Worm (Caenorhabditis elegans): ENCODE results near the gene wago-5.

Gene wago-5

DNA sequence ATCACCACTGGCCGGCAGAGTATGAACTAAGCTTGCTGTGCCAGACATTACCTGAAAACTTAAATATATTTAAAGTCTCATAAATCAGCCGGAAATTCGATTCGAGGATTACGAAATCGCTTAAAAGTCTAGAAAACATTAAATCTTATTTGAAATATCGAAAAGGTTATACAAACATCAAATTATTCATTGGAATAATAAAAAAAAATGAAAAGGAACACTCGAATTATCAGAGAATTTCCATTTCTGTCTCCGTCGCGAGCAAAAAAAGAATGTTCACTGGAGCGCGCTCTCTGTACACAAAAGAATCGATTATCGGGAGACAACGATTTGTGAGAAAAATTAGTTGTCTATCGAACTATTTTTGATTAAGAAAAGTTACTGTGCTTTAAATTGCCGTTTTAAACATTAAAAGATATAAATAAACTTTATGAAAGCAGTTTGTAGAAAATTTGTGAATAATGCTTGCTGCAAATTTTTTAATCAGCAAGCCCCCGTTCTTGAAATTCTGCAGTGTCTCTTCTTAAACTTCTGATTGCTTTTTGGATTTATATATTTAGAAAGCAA lies 21.0 kb upstream of the wago-5 start, which contains the start of gene fzo-1:
TSS of gene fzo-1 (minus strand) at position 51 of the 567 bp plus-strand sequence.
- peak; percentile 34 for TF ChIP-seq W03F9.2 (tag; optimal IDR thresholded peaks at IDR 0.05)
- no peak for TF ChIP-seq him-1 (tag; optimal IDR thresholded peaks at IDR 0.05)

DNA sequence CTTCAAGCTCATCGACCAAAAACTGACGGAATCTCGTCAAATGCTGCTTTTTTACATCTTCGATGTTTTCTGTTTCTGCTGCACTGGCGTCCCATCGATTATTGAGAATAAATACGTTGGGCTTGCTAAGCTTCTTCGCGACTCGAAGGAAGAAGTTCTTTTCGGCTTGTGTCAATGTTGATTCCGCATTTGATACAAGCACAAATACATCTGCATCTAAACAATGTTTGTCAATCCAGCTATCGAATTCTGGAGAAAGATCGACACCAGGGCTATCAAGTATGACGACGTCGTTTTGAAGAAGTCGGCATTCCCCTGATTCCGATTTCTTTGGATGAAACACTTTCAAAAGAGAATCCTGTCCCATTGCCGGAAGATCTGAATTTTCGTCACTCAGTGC lies 19.9 kb upstream of the wago-5 start:
- TF ChIP-seq him-1 (tag; optimal IDR thresholded peaks at IDR 0.05) (no peak), dao-5 (tag; optimal IDR thresholded peaks at IDR 0.05) (no peak), W03F9.2 (tag; optimal IDR thresholded peaks at IDR 0.05) (no peak)

DNA sequence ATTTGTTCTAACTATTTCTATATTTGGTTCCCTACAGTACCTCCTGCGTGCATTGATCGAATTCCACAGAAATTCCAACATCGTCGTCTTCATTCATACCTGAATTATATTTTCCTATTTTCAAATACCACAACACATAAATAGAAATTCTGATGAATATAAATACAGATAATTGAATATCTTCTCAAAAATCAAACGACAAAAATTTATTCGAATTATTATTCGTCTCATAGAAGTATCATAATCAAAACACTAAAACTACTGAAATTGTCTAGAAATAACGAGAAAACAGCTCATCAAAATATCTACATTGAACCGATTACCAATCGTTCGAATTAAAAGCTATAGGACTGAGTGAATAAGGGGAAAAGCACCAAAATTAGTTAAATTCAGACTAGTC lies 17.9 kb upstream of the wago-5 start, which contains the start of gene gtap-1:
TSS of gene gtap-1 (minus strand) at position 101 of the 400 bp plus-strand sequence.
- TF ChIP-seq him-1 (tag; optimal IDR thresholded peaks at IDR 0.05), result no peak
- TF ChIP-seq dao-5 (tag; optimal IDR thresholded peaks at IDR 0.05), result no peak
- TF ChIP-seq W03F9.2 (tag; optimal IDR thresholded peaks at IDR 0.05), result no peak

DNA sequence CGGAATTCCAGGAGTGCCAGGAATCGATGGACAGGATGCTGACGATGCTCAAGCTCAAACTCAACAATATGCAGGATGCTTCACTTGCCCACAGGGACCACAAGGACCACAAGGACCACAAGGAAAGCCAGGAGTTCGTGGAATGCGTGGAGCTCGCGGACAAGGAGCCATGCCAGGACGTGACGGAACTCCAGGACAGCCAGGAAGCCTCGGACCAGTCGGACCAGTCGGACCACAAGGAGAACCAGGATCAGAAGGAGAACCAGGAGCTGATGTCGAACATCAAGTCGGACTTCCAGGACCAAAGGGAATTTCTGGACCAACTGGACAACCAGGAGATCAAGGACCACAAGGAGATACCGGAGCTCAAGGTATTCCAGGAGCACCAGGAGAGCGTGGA lies 16.1 kb upstream of the wago-5 start:
- no peak for TF ChIP-seq dao-5 (tag; optimal IDR thresholded peaks at IDR 0.05)
- no peak for TF ChIP-seq him-1 (tag; optimal IDR thresholded peaks at IDR 0.05)
- TF ChIP-seq W03F9.2 (tag; optimal IDR thresholded peaks at IDR 0.05), result no peak

DNA sequence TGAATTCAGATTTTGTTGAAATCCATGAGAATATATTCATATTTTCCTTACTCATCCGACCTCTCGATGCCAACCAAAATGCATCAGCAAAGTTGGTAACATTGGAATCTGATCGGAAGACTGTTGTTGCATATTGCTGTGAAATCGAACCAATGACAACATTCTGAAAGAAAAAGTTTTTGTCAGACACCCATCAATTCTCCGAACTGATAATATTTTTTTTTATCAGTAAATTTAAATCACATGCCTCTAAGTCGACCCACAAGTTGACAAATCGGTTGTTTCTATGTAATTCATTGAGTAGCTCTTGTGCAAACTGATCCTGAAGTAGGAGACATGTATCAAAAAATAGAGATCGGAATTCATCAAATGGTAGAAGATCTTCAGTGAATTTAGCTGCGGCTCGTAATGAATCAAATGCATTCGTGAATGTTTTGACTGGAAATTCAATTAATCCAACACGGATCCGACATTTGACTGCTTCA lies 14.7 kb upstream of the wago-5 start, which contains the start of gene col-74:
TSS of gene col-74 (plus strand) at position 435 of the 485 bp plus-strand sequence.
- no peak for TF ChIP-seq W03F9.2 (tag; optimal IDR thresholded peaks at IDR 0.05)
- TF ChIP-seq dao-5 (tag; optimal IDR thresholded peaks at IDR 0.05), result no peak
- TF ChIP-seq him-1 (tag; optimal IDR thresholded peaks at IDR 0.05), result no peak

DNA sequence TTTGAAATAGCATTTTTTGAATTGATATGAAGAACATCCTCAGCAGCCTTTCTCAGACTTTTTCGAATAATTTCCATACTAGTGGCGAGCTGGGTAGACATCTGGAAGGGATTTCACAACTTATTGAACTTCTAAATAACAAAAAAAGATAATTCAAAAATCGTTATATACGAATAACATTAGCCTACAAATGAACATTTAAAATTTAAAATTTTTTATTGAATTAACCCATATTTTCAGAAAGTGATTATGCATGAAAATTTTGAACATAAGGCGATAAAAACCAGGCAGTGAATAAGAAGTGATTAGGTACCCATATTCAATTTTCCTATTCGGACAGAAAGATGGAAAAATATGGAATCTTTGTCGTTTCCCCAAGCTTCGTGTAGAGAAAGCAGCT lies 13.2 kb upstream of the wago-5 start, which contains the start of gene ZK1248.11:
TSS of gene ZK1248.11 (minus strand) at position 101 of the 400 bp plus-strand sequence.
- TF ChIP-seq W03F9.2 (tag; optimal IDR thresholded peaks at IDR 0.05) (no peak), him-1 (tag; optimal IDR thresholded peaks at IDR 0.05) (no peak), dao-5 (tag; optimal IDR thresholded peaks at IDR 0.05) (no peak)

DNA sequence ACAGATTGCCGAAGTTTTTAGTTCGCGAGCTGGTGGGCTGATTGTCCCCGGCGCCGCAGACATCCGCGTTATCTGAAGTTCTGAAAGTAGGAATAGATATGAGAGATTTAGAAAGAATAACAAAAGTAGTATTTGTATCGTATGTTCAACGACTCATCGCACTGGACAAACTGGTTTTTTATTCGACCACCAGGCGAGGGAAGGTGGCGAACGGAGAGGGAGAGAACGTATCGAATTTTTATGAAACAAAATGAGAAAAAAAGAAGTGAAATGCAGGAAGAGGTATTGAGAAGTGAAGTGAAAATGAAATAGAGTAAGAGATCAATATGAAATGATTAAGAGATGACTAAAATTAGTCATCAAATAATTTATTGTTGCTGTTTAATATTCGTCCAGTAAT lies 12.1 kb upstream of the wago-5 start, which contains the start of gene tbc-2:
TSS of gene tbc-2 (minus strand) at position 80 of the 400 bp plus-strand sequence.
- TF ChIP-seq him-1 (tag; optimal IDR thresholded peaks at IDR 0.05) (no peak), dao-5 (tag; optimal IDR thresholded peaks at IDR 0.05) (no peak), W03F9.2 (tag; optimal IDR thresholded peaks at IDR 0.05) (no peak)

DNA sequence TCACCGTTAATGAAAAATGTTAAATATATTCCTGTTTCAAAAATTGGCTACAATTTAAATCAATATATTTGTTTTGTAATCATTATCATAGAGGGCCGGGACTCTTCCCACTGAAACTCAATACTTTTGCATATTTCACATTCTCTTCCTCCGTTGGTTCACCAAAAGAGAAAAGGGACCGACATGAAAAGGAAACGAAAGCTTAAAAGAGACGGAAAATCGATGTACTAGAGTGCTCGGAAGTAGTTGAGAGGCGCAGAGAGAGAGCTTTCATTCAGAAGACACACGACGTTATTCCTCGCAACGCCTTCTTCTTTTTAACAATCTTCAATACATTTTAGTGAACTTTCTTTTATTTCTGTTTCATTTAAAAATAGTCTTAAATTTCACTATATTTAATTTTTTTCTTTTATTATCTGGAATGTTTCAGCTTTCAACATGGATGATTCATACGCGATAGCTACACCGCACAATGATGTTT lies 5.0 kb upstream of the wago-5 start, which contains the start of gene ehs-1:
TSS of gene ehs-1 (plus strand) at position 431 of the 481 bp plus-strand sequence.
- TF ChIP-seq W03F9.2 (tag; optimal IDR thresholded peaks at IDR 0.05) (no peak), him-1 (tag; optimal IDR thresholded peaks at IDR 0.05) (no peak), dao-5 (tag; optimal IDR thresholded peaks at IDR 0.05) (no peak)

DNA sequence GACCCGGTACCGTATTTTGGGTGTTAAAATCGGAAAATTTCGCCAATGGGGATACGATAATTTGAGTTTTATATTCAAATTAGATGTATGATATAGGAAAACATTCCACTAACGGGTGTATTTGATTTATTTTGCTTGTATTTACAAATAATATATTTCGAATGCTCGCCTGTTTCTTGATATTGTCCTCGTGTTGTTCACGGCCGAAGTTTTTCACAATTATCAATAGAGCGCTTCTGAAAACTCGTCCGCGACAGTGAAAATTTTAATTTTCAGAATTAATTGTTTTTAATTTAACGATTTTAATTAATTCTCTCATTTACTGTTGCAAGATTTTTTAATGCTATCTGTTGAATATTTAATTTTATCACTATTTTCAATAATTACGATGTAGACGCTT lies 4.4 kb upstream of the wago-5 start:
- TF ChIP-seq dao-5 (tag; optimal IDR thresholded peaks at IDR 0.05), result no peak
- TF ChIP-seq him-1 (tag; optimal IDR thresholded peaks at IDR 0.05), result no peak
- TF ChIP-seq W03F9.2 (tag; optimal IDR thresholded peaks at IDR 0.05), result peak; percentile 61

DNA sequence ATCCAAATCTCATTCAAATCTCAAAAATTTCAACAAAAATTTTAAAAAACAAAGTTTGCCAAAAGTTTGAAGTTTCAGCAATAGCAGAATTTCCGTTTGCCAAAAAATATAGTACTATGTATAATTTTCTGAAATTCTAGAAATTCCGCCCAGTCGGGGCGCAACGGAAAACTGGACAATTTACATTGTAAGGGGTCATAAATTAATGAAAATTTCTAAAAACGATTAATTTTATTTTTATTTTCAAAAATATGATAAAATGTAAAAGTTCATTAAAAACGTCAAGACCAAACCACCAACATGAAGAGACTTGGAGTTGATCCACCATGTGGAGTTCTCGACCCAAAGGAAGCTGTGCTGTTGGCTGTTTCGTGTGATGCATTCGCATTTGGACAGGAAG lies 3.0 kb upstream of the wago-5 start, which contains the start of gene ZK1248.4:
TSS of gene ZK1248.4 (plus strand) at position 301 of the 400 bp plus-strand sequence.
- no peak for TF ChIP-seq dao-5 (tag; optimal IDR thresholded peaks at IDR 0.05)
- TF ChIP-seq W03F9.2 (tag; optimal IDR thresholded peaks at IDR 0.05), result no peak
- TF ChIP-seq him-1 (tag; optimal IDR thresholded peaks at IDR 0.05), result no peak

DNA sequence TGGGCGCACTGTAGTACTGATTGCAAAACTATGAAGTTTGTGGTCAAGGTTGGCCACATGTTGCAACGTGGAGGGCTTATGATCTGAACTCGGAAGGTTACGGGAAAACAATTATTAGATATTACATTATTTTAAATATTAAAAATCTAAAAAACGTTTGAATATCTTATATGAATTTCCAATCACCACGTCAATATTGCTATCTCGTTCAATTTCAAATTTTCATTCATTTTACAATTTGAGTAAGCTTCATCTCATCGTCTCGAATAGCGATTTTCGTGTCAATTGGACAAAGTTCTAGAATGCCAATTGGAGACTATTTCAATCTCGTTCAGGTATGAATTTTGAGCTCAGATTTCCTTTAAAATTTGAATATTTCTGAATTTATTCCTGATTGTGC lies 1.1 kb upstream of the wago-5 start, which contains the start of gene ZK1248.20:
TSS of gene ZK1248.20 (plus strand) at position 301 of the 400 bp plus-strand sequence.
- TF ChIP-seq W03F9.2 (tag; optimal IDR thresholded peaks at IDR 0.05), result no peak

DNA sequence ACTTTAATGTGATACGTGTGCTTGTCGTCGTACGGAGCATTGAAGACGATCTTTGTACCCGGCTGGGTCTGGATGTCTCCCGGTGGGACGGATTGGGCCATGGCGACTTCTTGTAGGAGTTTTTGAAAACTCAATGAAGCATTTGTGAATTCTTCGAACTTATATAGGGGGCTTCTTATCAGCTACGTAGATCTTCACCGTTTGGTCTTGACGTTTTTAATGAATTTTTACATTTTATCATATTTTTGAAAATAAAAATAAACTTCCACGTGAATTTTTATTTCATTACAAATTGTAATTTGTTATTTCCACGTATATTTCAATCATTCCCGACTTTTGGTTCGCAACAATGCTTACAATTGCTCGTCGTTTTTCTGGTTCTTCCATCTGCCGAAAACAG lies 5.1 kb downstream of the wago-5 start, which contains the start of the genes msp-64 and ZK1248.5:
TSS of gene msp-64 (minus strand) at position 101 of the 400 bp plus-strand sequence.
TSS of gene ZK1248.5 (plus strand) at position 285 of the 400 bp plus-strand sequence.
- TF ChIP-seq dao-5 (tag; optimal IDR thresholded peaks at IDR 0.05) (no peak), W03F9.2 (tag; optimal IDR thresholded peaks at IDR 0.05) (no peak), him-1 (tag; optimal IDR thresholded peaks at IDR 0.05) (no peak)

DNA sequence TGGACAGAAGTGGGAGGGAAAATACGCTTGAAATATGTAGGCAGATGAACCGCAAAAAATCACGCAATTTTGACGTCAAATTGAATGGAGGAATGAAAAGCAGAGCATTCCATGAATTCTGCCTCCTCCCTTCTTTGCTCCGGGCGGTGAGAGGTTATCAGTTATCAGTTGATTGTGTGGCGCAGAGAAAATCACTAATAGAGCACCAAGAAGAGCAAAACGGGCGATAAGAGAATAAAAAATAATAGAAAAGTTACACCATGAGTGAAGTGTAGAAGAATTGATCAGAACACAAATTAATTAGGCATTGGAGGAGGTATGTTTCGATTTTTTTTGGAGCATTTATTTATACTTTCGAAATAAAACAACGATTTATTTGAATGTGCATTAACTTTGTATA lies 8.7 kb downstream of the wago-5 start:
- no peak for TF ChIP-seq W03F9.2 (tag; optimal IDR thresholded peaks at IDR 0.05)
- TF ChIP-seq him-1 (tag; optimal IDR thresholded peaks at IDR 0.05), result no peak
- TF ChIP-seq dao-5 (tag; optimal IDR thresholded peaks at IDR 0.05), result no peak

DNA sequence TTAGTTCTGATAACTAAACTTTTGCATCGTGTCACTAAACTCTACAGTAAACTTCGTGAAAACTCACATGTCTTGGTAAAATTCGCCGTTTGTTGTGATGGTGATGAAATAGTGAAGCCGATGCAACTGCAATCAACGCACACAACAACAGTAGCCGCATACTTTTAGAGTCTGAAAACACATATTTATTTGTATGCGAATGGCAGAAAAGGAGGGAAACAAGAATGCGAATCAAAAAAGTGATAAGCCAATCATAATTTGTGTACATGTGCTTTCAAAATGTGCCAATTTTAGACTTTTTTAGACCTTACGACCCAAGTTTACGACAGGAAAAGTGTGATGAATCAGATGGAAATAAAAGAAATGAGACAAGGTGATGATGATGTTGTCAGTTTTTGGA lies 10.0 kb downstream of the wago-5 start, which contains the start of gene K05F1.10:
TSS of gene K05F1.10 (minus strand) at position 171 of the 400 bp plus-strand sequence.
- TF ChIP-seq W03F9.2 (tag; optimal IDR thresholded peaks at IDR 0.05) (no peak), dao-5 (tag; optimal IDR thresholded peaks at IDR 0.05) (no peak), him-1 (tag; optimal IDR thresholded peaks at IDR 0.05) (no peak)
